Worm (Caenorhabditis elegans) whole organism, young adult: Measurements from ENCODE around the gene C55B6.4.

ENCODE experiments used
- aptf-3 ChIP-seq: fragments of 200-800 bp; sonication (Bioruptor generic); IDR thresholded peaks from 2 replicates; pipeline ENCODE4 v1.3.6; 2022; ENCODE audit warnings: missing genetic modification characterization, missing compliant biosample characterization
- pbrm-1 ChIP-seq: fragments of 200-800 bp; sonication (Bioruptor generic); IDR thresholded peaks from 2 replicates; pipeline ENCODE4 v1.3.6; 2022; ENCODE audit warnings: missing genetic modification reagents, missing genetic modification characterization, missing compliant biosample characterization

- TF ChIP-seq pbrm-1 (GFP tag; lab: Robert Waterston, UW) (no peak), aptf-3 (GFP tag; lab: Robert Waterston, UW) (no peak)
Observed at ce11 chrX:7217704-7218479, 30.4 kb upstream of the C55B6.4 start, which contains the start of gene syd-9.
